Fruit fly (Drosophila melanogaster) whole organism, embryonic: Measurements from ENCODE around the gene CG32819.

Experiments used
- Bgb ChIP-seq: fragments of 200-800 bp; sonication (Bioruptor generic); IDR thresholded peaks from 2 replicates; pipeline ENCODE4 v1.3.6; 2022; ENCODE audit warnings: missing biosample characterization, missing genetic modification characterization; ENCODE audit not compliant: partially characterized antibody
- C15 ChIP-seq: fragments of 200-800 bp; sonication (Bioruptor generic); IDR thresholded peaks from 3 replicates; pipeline ENCODE4 v1.3.6; 2022; ENCODE audit warnings: missing biosample characterization, missing genetic modification characterization
- CG10274 ChIP-seq: fragments of 200-800 bp; sonication (Bioruptor generic); optimal IDR thresholded peaks from 3 replicates; lab custom pipeline; 2017; ENCODE audit warnings: missing biosample characterization, mild to moderate bottlenecking, missing genetic modification characterization
- CG10321 ChIP-seq: fragments of 200-800 bp; sonication (Bioruptor generic); IDR thresholded peaks from 2 replicates; pipeline ENCODE4 v1.3.6; 2022; ENCODE audit warnings: missing biosample characterization, missing genetic modification characterization
- CG10654 ChIP-seq: fragments of 200-800 bp; sonication (Bioruptor generic); optimal IDR thresholded peaks from 2 replicates; lab custom pipeline; 2016; ENCODE audit warnings: missing biosample characterization, missing genetic modification characterization
- CG11696 ChIP-seq: fragments of 200-800 bp; sonication (Bioruptor generic); IDR thresholded peaks from 2 replicates; pipeline ENCODE4 v1.3.6; 2022; ENCODE audit warnings: missing biosample characterization, missing genetic modification characterization
- CG12391 ChIP-seq: fragments of 200-800 bp; sonication (Bioruptor generic); optimal IDR thresholded peaks from 3 replicates; lab custom pipeline; 2018; ENCODE audit warnings: missing biosample characterization, mild to moderate bottlenecking, missing genetic modification characterization, moderate library complexity
- CG14667 ChIP-seq: fragments of 200-800 bp; sonication (Bioruptor generic); IDR thresholded peaks from 2 replicates; pipeline ENCODE4 v1.3.6; 2022; ENCODE audit warnings: missing biosample characterization, missing genetic modification characterization
- CG15073 ChIP-seq: fragments of 200-800 bp; sonication (Bioruptor generic); optimal IDR thresholded peaks from 2 replicates; lab custom pipeline; 2016; ENCODE audit warnings: missing biosample characterization, missing genetic modification characterization
- CG17568 ChIP-seq: fragments of 200-800 bp; sonication (Bioruptor generic); optimal IDR thresholded peaks from 2 replicates; lab custom pipeline; 2018; ENCODE audit warnings: missing biosample characterization, mild to moderate bottlenecking, missing genetic modification characterization, moderate library complexity
- CG1832 ChIP-seq: fragments of 200-800 bp; sonication (Bioruptor generic); optimal IDR thresholded peaks from 2 replicates; lab custom pipeline; 2017; ENCODE audit warnings: missing biosample characterization, mild to moderate bottlenecking, missing genetic modification characterization, inconsistent platforms
- CG18476 ChIP-seq: fragments of 200-800 bp; sonication (Bioruptor generic); optimal IDR thresholded peaks from 2 replicates; lab custom pipeline; 2016; ENCODE audit warnings: missing biosample characterization, mild to moderate bottlenecking, missing genetic modification characterization
- CG2199 ChIP-seq: fragments of 200-800 bp; sonication (Bioruptor generic); IDR thresholded peaks from 3 replicates; pipeline ENCODE4 v1.3.6; 2022; ENCODE audit warnings: missing biosample characterization, missing genetic modification characterization
- CG2875 ChIP-seq: fragments of 200-800 bp; sonication (Bioruptor generic); optimal IDR thresholded peaks from 2 replicates; lab custom pipeline; 2017; ENCODE audit warnings: missing biosample characterization, mild to moderate bottlenecking, missing genetic modification characterization, missing genetic modification reagents
- CG2889 ChIP-seq: fragments of 200-800 bp; sonication (Bioruptor generic); IDR thresholded peaks from 3 replicates; pipeline ENCODE4 v1.3.6; 2022; ENCODE audit warnings: missing biosample characterization, missing genetic modification characterization
- CG30431 ChIP-seq: fragments of 200-800 bp; sonication (Bioruptor generic); optimal IDR thresholded peaks from 2 replicates; lab custom pipeline; 2017; ENCODE audit warnings: missing biosample characterization, missing genetic modification characterization
- CG31365 ChIP-seq: fragments of 200-800 bp; sonication (Bioruptor generic); optimal IDR thresholded peaks from 2 replicates; lab custom pipeline; 2018; ENCODE audit warnings: missing biosample characterization, mild to moderate bottlenecking, missing genetic modification characterization
- CG34224 ChIP-seq: fragments of 200-800 bp; sonication (Bioruptor generic); IDR thresholded peaks from 3 replicates; pipeline ENCODE4 v1.3.6; 2022; ENCODE audit warnings: missing biosample characterization, missing genetic modification characterization; ENCODE audit not compliant: partially characterized antibody
- CG34422 ChIP-seq: fragments of 200-800 bp; sonication (Bioruptor generic); IDR thresholded peaks from 3 replicates; pipeline ENCODE4 v1.3.6; 2022; ENCODE audit warnings: missing biosample characterization, missing genetic modification characterization
- CG42726 ChIP-seq: fragments of 200-800 bp; sonication (Bioruptor generic); IDR thresholded peaks from 2 replicates; pipeline ENCODE4 v1.3.6; 2022; ENCODE audit warnings: missing biosample characterization, missing genetic modification characterization; ENCODE audit not compliant: partially characterized antibody
- CG4820 ChIP-seq: fragments of 200-800 bp; sonication (Bioruptor generic); optimal IDR thresholded peaks from 3 replicates; lab custom pipeline; 2016; ENCODE audit warnings: missing biosample characterization, missing genetic modification characterization
- CG5180 ChIP-seq: fragments of 200-800 bp; sonication (Bioruptor generic); optimal IDR thresholded peaks from 3 replicates; lab custom pipeline; 2017; ENCODE audit warnings: missing biosample characterization, missing genetic modification characterization, mild to moderate bottlenecking, moderate library complexity, missing genetic modification reagents
- CG5953 ChIP-seq: fragments of 200-800 bp; sonication (Bioruptor generic); IDR thresholded peaks from 2 replicates; pipeline ENCODE4 v1.3.6; 2022; ENCODE audit warnings: missing biosample characterization, missing genetic modification characterization
- CG7556 ChIP-seq: fragments of 200-800 bp; sonication (Bioruptor generic); optimal IDR thresholded peaks from 2 replicates; lab custom pipeline; 2017; ENCODE audit warnings: missing biosample characterization, mild to moderate bottlenecking, missing genetic modification characterization
- CHES-1-like ChIP-seq: fragments of 200-800 bp; sonication (Bioruptor generic); optimal IDR thresholded peaks from 2 replicates; lab custom pipeline; 2016; ENCODE audit warnings: missing biosample characterization, missing genetic modification characterization
- Chrac-16 ChIP-seq: fragments of 200-800 bp; sonication (Bioruptor generic); optimal IDR thresholded peaks from 3 replicates; lab custom pipeline; 2016; ENCODE audit warnings: missing biosample characterization, missing genetic modification characterization
- Dip2 ChIP-seq: fragments of 200-800 bp; sonication (Bioruptor generic); IDR thresholded peaks from 2 replicates; pipeline ENCODE4 v1.3.6; 2022; ENCODE audit warnings: missing biosample characterization, missing genetic modification characterization
- Fer3 ChIP-seq: fragments of 200-800 bp; sonication (Bioruptor generic); optimal IDR thresholded peaks from 2 replicates; lab custom pipeline; 2018; ENCODE audit warnings: missing biosample characterization, mild to moderate bottlenecking, missing genetic modification characterization, moderate library complexity
- Hand ChIP-seq: fragments of 200-800 bp; sonication (Bioruptor generic); optimal IDR thresholded peaks from 2 replicates; lab custom pipeline; 2017; ENCODE audit warnings: mild to moderate bottlenecking, missing biosample characterization, missing genetic modification reagents, missing genetic modification characterization
- Hmr ChIP-seq: fragments of 200-800 bp; sonication (Bioruptor generic); optimal IDR thresholded peaks from 3 replicates; lab custom pipeline; 2017; ENCODE audit warnings: mild to moderate bottlenecking, missing biosample characterization, missing genetic modification reagents, missing genetic modification characterization
- Mes4 ChIP-seq: fragments of 200-800 bp; sonication (Bioruptor generic); optimal IDR thresholded peaks from 2 replicates; lab custom pipeline; 2016; ENCODE audit warnings: missing biosample characterization, missing genetic modification characterization
- NK7.1 ChIP-seq: fragments of 200-800 bp; sonication (Bioruptor generic); optimal IDR thresholded peaks from 3 replicates; lab custom pipeline; 2016; ENCODE audit warnings: missing biosample characterization, missing genetic modification characterization
- Nf-YB ChIP-seq: fragments of 200-800 bp; sonication (Bioruptor generic); optimal IDR thresholded peaks from 3 replicates; lab custom pipeline; 2019; ENCODE audit warnings: missing biosample characterization, mild to moderate bottlenecking, missing genetic modification characterization, moderate library complexity
- Rfx ChIP-seq: fragments of 200-800 bp; sonication (Bioruptor generic); IDR thresholded peaks from 2 replicates; pipeline ENCODE4 v1.3.6; 2022; ENCODE audit warnings: missing biosample characterization, missing genetic modification characterization
- Sox102F ChIP-seq: fragments of 200-800 bp; sonication (Bioruptor generic); optimal IDR thresholded peaks from 2 replicates; lab custom pipeline; 2018; ENCODE audit warnings: missing biosample characterization, mild to moderate bottlenecking, missing genetic modification characterization, moderate library complexity
- ato ChIP-seq: fragments of 200-800 bp; sonication (Bioruptor generic); IDR thresholded peaks from 2 replicates; pipeline ENCODE4 v1.3.6; 2022; ENCODE audit warnings: missing biosample characterization, missing genetic modification characterization; ENCODE audit not compliant: partially characterized antibody
- az2 ChIP-seq: fragments of 200-800 bp; sonication (Bioruptor generic); optimal IDR thresholded peaks from 3 replicates; lab custom pipeline; 2016; ENCODE audit warnings: missing biosample characterization, missing genetic modification characterization
- bsh ChIP-seq, 2 experiments: fragments of 200-800 bp; sonication (Bioruptor generic); optimal IDR thresholded peaks; 2 replicates each; lab custom pipeline; 2017 to 2018; ENCODE audit warnings: mild to moderate bottlenecking in 2 of 2, missing biosample characterization in 2 of 2, missing genetic modification characterization in 2 of 2, moderate library complexity in 1 of 2
- disco-r ChIP-seq: fragments of 200-800 bp; sonication (Bioruptor generic); optimal IDR thresholded peaks from 2 replicates; lab custom pipeline; 2016; ENCODE audit warnings: missing biosample characterization, missing genetic modification characterization
- fd3F ChIP-seq: fragments of 200-800 bp; sonication (Bioruptor generic); optimal IDR thresholded peaks from 2 replicates; lab custom pipeline; 2018; ENCODE audit warnings: missing biosample characterization, mild to moderate bottlenecking, missing genetic modification characterization, moderate library complexity
- ind ChIP-seq: fragments of 200-800 bp; sonication (Bioruptor generic); optimal IDR thresholded peaks from 3 replicates; lab custom pipeline; 2016; ENCODE audit warnings: missing biosample characterization, missing genetic modification characterization
- mirr ChIP-seq: fragments of 200-800 bp; sonication (Bioruptor generic); optimal IDR thresholded peaks from 3 replicates; lab custom pipeline; 2018; ENCODE audit warnings: missing biosample characterization, mild to moderate bottlenecking, missing genetic modification characterization
- nmo ChIP-seq: fragments of 200-800 bp; sonication (Bioruptor generic); optimal IDR thresholded peaks from 2 replicates; lab custom pipeline; 2018; ENCODE audit warnings: missing biosample characterization, mild to moderate bottlenecking, missing genetic modification characterization, moderate library complexity
- onecut ChIP-seq: fragments of 200-800 bp; sonication (Bioruptor generic); IDR thresholded peaks from 2 replicates; pipeline ENCODE4 v1.3.6; 2022; ENCODE audit warnings: missing biosample characterization, missing genetic modification characterization
- pros ChIP-seq: fragments of 200-800 bp; sonication (Bioruptor generic); optimal IDR thresholded peaks from 3 replicates; lab custom pipeline; 2019; ENCODE audit warnings: missing biosample characterization, mild to moderate bottlenecking, missing genetic modification characterization, moderate library complexity
- ro ChIP-seq: fragments of 200-800 bp; sonication (Bioruptor generic); IDR thresholded peaks from 2 replicates; pipeline ENCODE4 v1.3.6; 2022; ENCODE audit warnings: missing biosample characterization, missing genetic modification characterization
- sima ChIP-seq: fragments of 200-800 bp; sonication (Bioruptor generic); optimal IDR thresholded peaks from 2 replicates; lab custom pipeline; 2016; ENCODE audit warnings: missing biosample characterization, missing genetic modification characterization
- slbo ChIP-seq: fragments of 200-800 bp; sonication (Bioruptor generic); IDR thresholded peaks from 2 replicates; pipeline ENCODE4 v1.3.6; 2022; ENCODE audit warnings: missing biosample characterization, missing genetic modification characterization
- sr ChIP-seq: fragments of 200-800 bp; sonication (Bioruptor generic); IDR thresholded peaks from 3 replicates; pipeline ENCODE4 v1.3.6; 2022; ENCODE audit warnings: missing biosample characterization, missing genetic modification characterization
- tin ChIP-seq: fragments of 200-800 bp; sonication (Bioruptor generic); optimal IDR thresholded peaks from 3 replicates; lab custom pipeline; 2016; ENCODE audit warnings: missing biosample characterization, missing genetic modification characterization
- z ChIP-seq: fragments of 200-800 bp; sonication (Bioruptor generic); IDR thresholded peaks from 3 replicates; pipeline ENCODE4 v1.3.6; 2022; ENCODE audit warnings: missing biosample characterization, missing genetic modification characterization

The CG32819 gene

DNA sequence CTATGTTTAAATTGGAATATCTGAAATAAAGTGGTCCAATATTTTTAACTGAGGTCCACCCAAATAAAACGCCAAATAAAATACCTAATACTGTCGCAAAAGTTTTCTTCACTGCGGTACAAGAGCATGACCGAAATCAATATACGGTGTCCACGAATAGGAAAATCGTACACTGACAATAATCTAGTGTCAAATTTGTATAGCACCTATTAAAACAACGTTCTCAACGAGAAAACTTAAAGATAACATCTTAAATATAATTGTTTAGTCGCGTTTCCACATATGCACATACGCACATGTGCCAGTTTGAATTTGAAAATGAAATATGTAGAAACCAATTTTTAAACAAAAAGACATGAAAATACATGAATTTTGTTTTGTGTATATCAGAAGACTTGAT is 10.5 kb upstream of the CG32819 start (continued):
- TF ChIP-seq CG30431 (GFP tag; lab: Kevin White, UChicago) (peak; percentile 52), Chrac-16 (peak; percentile 68), ato (no peak), z (GFP tag; lab: Robert Waterston, UW) (no peak), ro (GFP tag; lab: Robert Waterston, UW) (no peak; the same call in 1 of the 2 replicates), nmo (GFP tag; lab: Kevin White, UChicago) (peak; percentile 85), CG34422 (GFP tag; lab: Robert Waterston, UW) (no peak; the same call in 1 of the 3 replicates), Fer3 (tag; lab: Kevin White, UChicago) (peak; percentile 62), CG18476 (GFP tag; lab: Kevin White, UChicago) (peak; percentile 59), CG5180 (GFP tag; lab: Kevin White, UChicago) (peak; percentile 41), bsh (GFP tag; optimal IDR thresholded peaks at IDR 0.05; lab: Kevin White, UChicago) (peak; percentile 42 to 87), CG15073 (GFP tag; lab: Kevin White, UChicago) (no peak), disco-r (peak; percentile 48), CG1832 (GFP tag; lab: Kevin White, UChicago) (no peak), slbo (no peak; the same call in 1 of the 2 replicates), CG2199 (GFP tag; lab: Robert Waterston, UW) (0 out of 3 replicates have a peak, but pooled peaks have one; percentile 58), CG11696 (GFP tag; lab: Robert Waterston, UW) (no peak), sr (GFP tag; lab: Robert Waterston, UW) (no peak), Rfx (no peak), CG10654 (GFP tag; lab: Kevin White, UChicago) (peak; percentile 59), CG7556 (GFP tag; lab: Kevin White, UChicago) (peak; percentile 67), CG4820 (peak; percentile 74), Dip2 (GFP tag; lab: Robert Waterston, UW) (no peak), CG31365 (tag; lab: Kevin White, UChicago) (peak; percentile 46), CG42726 (no peak), Bgb (GFP tag; lab: Robert Waterston, UW) (no peak), Hand (GFP tag; lab: Kevin White, UChicago) (no peak), CG12391 (tag; lab: Kevin White, UChicago) (peak; percentile 79), mirr (GFP tag; lab: Kevin White, UChicago) (no peak), Hmr (GFP tag; lab: Kevin White, UChicago) (peak; percentile 52), CG10274 (GFP tag; lab: Kevin White, UChicago) (no peak), NK7.1 (GFP tag; lab: Kevin White, UChicago) (no peak), CHES-1-like (GFP tag; lab: Kevin White, UChicago) (peak; percentile 38), Nf-YB (peak; percentile 67), CG2889 (GFP tag; lab: Robert Waterston, UW) (no peak), pros (GFP tag; lab: Kevin White, UChicago) (peak; percentile 42), ind (peak; percentile 62), Sox102F (peak; percentile 75), CG10321 (GFP tag; lab: Robert Waterston, UW) (no peak), CG14667 (no peak), CG34224 (GFP tag; lab: Robert Waterston, UW) (no peak), tin (GFP tag; lab: Kevin White, UChicago) (peak; percentile 71), sima (no peak), CG2875 (peak; percentile 73), CG5953 (GFP tag; lab: Robert Waterston, UW) (no peak), C15 (GFP tag; lab: Robert Waterston, UW) (no peak), Mes4 (GFP tag; lab: Kevin White, UChicago) (peak; percentile 31), onecut (GFP tag; lab: Robert Waterston, UW) (peak; percentile 76), az2 (peak; percentile 70), fd3F (GFP tag; lab: Kevin White, UChicago) (peak; percentile 20), CG17568 (GFP tag; lab: Kevin White, UChicago) (peak; percentile 55)
